Fruit fly (Drosophila melanogaster) whole organism, embryonic: ENCODE measurements around the gene yellow-e3.
A peak's percentile ranks its signal among the peaks of the same experiment; 100 is the strongest.

Experiments used
- Abd-B ChIP-seq: fragments of 200-800 bp; sonication (Bioruptor generic); optimal IDR thresholded peaks from 2 replicates; lab custom pipeline; 2018; ENCODE audit warnings: missing biosample characterization, mild to moderate bottlenecking, missing genetic modification characterization, moderate library complexity
- Aef1 ChIP-seq: fragments of 200-800 bp; sonication (Bioruptor generic); IDR thresholded peaks from 3 replicates; pipeline ENCODE4 v1.3.6; 2022; ENCODE audit warnings: missing biosample characterization, missing genetic modification characterization
- B-H2 ChIP-seq: fragments of 200-800 bp; sonication (Bioruptor generic); optimal IDR thresholded peaks from 2 replicates; lab custom pipeline; 2018; ENCODE audit warnings: missing biosample characterization, mild to moderate bottlenecking, missing genetic modification characterization
- CG10959 ChIP-seq: fragments of 200-800 bp; sonication (Bioruptor generic); IDR thresholded peaks from 2 replicates; pipeline ENCODE4 v1.3.6; 2022; ENCODE audit warnings: missing biosample characterization, missing genetic modification characterization
- CG11695 ChIP-seq: fragments of 200-800 bp; sonication (Bioruptor generic); IDR thresholded peaks from 3 replicates; pipeline ENCODE4 v1.3.6; 2022; ENCODE audit warnings: missing biosample characterization, missing genetic modification characterization
- CG12391 ChIP-seq: fragments of 200-800 bp; sonication (Bioruptor generic); optimal IDR thresholded peaks from 3 replicates; lab custom pipeline; 2018; ENCODE audit warnings: missing biosample characterization, mild to moderate bottlenecking, missing genetic modification characterization, moderate library complexity
- CG12659 ChIP-seq: fragments of 200-800 bp; sonication (Bioruptor generic); optimal IDR thresholded peaks from 3 replicates; lab custom pipeline; 2017; ENCODE audit warnings: mild to moderate bottlenecking, missing biosample characterization, missing genetic modification reagents, missing genetic modification characterization
- CG13287 ChIP-seq: fragments of 200-800 bp; sonication (Bioruptor generic); IDR thresholded peaks from 2 replicates; pipeline ENCODE4 v1.3.6; 2022; ENCODE audit warnings: missing biosample characterization, missing genetic modification characterization; ENCODE audit not compliant: partially characterized antibody
- CG14014 ChIP-seq: fragments of 200-800 bp; sonication (Bioruptor generic); IDR thresholded peaks from 2 replicates; pipeline ENCODE4 v1.3.6; 2022; ENCODE audit warnings: missing biosample characterization, missing genetic modification characterization
- CG14441 ChIP-seq: fragments of 200-800 bp; sonication (Bioruptor generic); IDR thresholded peaks from 2 replicates; pipeline ENCODE4 v1.3.6; 2022; ENCODE audit warnings: missing biosample characterization, missing genetic modification characterization
- CG17568 ChIP-seq: fragments of 200-800 bp; sonication (Bioruptor generic); optimal IDR thresholded peaks from 2 replicates; lab custom pipeline; 2018; ENCODE audit warnings: missing biosample characterization, mild to moderate bottlenecking, missing genetic modification characterization, moderate library complexity
- CG17829 ChIP-seq: fragments of 200-800 bp; optimal IDR thresholded peaks from 2 replicates; lab custom pipeline; 2019; ENCODE audit warnings: missing biosample characterization, mild to moderate bottlenecking, missing genetic modification characterization, moderate library complexity
- CG2116 ChIP-seq: fragments of 200-800 bp; sonication (Bioruptor generic); optimal IDR thresholded peaks from 3 replicates; lab custom pipeline; 2018; ENCODE audit warnings: missing biosample characterization, mild to moderate bottlenecking, missing genetic modification characterization
- CG32532 ChIP-seq: fragments of 200-800 bp; sonication (Bioruptor generic); IDR thresholded peaks from 2 replicates; pipeline ENCODE4 v1.3.6; 2022; ENCODE audit warnings: missing biosample characterization, missing genetic modification characterization
- CG33213 ChIP-seq: fragments of 200-800 bp; sonication (Bioruptor generic); optimal IDR thresholded peaks from 3 replicates; lab custom pipeline; 2016; ENCODE audit warnings: missing biosample characterization, missing genetic modification characterization
- CG33557 ChIP-seq: fragments of 200-800 bp; sonication (Bioruptor generic); optimal IDR thresholded peaks from 2 replicates; lab custom pipeline; 2019; ENCODE audit warnings: missing biosample characterization, mild to moderate bottlenecking, missing genetic modification characterization, moderate library complexity
- CG4328 ChIP-seq: fragments of 200-800 bp; sonication (Bioruptor generic); optimal IDR thresholded peaks from 3 replicates; lab custom pipeline; 2017; ENCODE audit warnings: missing biosample characterization, missing genetic modification reagents, missing genetic modification characterization
- CG7928 ChIP-seq: fragments of 200-800 bp; sonication (Bioruptor generic); optimal IDR thresholded peaks from 2 replicates; lab custom pipeline; 2017; ENCODE audit warnings: missing biosample characterization, mild to moderate bottlenecking, missing genetic modification characterization
- CG8478 ChIP-seq: fragments of >200 bp; optimal IDR thresholded peaks from 2 replicates; lab custom pipeline; 2018
- CG8944 ChIP-seq: fragments of 200-800 bp; sonication (Bioruptor generic); optimal IDR thresholded peaks from 3 replicates; lab custom pipeline; 2016; ENCODE audit warnings: missing biosample characterization, missing genetic modification characterization
- CG9727 ChIP-seq: fragments of 200-800 bp; sonication (Bioruptor generic); optimal IDR thresholded peaks from 3 replicates; lab custom pipeline; 2017; ENCODE audit warnings: missing biosample characterization, mild to moderate bottlenecking, missing genetic modification characterization
- CG9797 ChIP-seq: fragments of 200-800 bp; sonication (Bioruptor generic); optimal IDR thresholded peaks from 3 replicates; lab custom pipeline; 2018; ENCODE audit warnings: missing biosample characterization, mild to moderate bottlenecking, missing genetic modification characterization
- Dbx ChIP-seq: fragments of 200-800 bp; sonication (Bioruptor generic); IDR thresholded peaks from 3 replicates; pipeline ENCODE4 v1.3.6; 2022; ENCODE audit warnings: missing biosample characterization, missing genetic modification characterization
- Fer2 ChIP-seq: fragments of 200-800 bp; sonication (Bioruptor generic); optimal IDR thresholded peaks from 2 replicates; lab custom pipeline; 2018; ENCODE audit warnings: missing biosample characterization, mild to moderate bottlenecking, missing genetic modification characterization, moderate library complexity
- HLHmδ ChIP-seq: fragments of 200-800 bp; sonication (Bioruptor generic); optimal IDR thresholded peaks from 2 replicates; lab custom pipeline; 2018; ENCODE audit warnings: missing biosample characterization, mild to moderate bottlenecking, missing genetic modification characterization, moderate library complexity
- Hr3 ChIP-seq: fragments of 200-800 bp; sonication (Bioruptor generic); optimal IDR thresholded peaks from 3 replicates; lab custom pipeline; 2016; ENCODE audit warnings: missing biosample characterization, missing genetic modification characterization
- Hr39 ChIP-seq: fragments of >200 bp; optimal IDR thresholded peaks from 2 replicates; lab custom pipeline; 2017
- Mes4 ChIP-seq: fragments of 200-800 bp; sonication (Bioruptor generic); optimal IDR thresholded peaks from 2 replicates; lab custom pipeline; 2016; ENCODE audit warnings: missing biosample characterization, missing genetic modification characterization
- Nf-YB ChIP-seq: fragments of 200-800 bp; sonication (Bioruptor generic); optimal IDR thresholded peaks from 3 replicates; lab custom pipeline; 2019; ENCODE audit warnings: missing biosample characterization, mild to moderate bottlenecking, missing genetic modification characterization, moderate library complexity
- Vsx1 ChIP-seq: fragments of 200-800 bp; sonication (Bioruptor generic); optimal IDR thresholded peaks from 2 replicates; lab custom pipeline; 2017; ENCODE audit warnings: missing biosample characterization, mild to moderate bottlenecking, missing genetic modification characterization, missing genetic modification reagents
- ato ChIP-seq: fragments of 200-800 bp; sonication (Bioruptor generic); IDR thresholded peaks from 2 replicates; pipeline ENCODE4 v1.3.6; 2022; ENCODE audit warnings: missing biosample characterization, missing genetic modification characterization; ENCODE audit not compliant: partially characterized antibody
- bab2 ChIP-seq: fragments of 200-800 bp; sonication (Bioruptor generic); optimal IDR thresholded peaks from 2 replicates; lab custom pipeline; 2016; ENCODE audit warnings: missing biosample characterization, missing genetic modification characterization
- cato ChIP-seq: fragments of 200-800 bp; sonication (Bioruptor generic); optimal IDR thresholded peaks from 2 replicates; lab custom pipeline; 2016; ENCODE audit warnings: missing biosample characterization, missing genetic modification characterization, borderline replicate concordance
- ci ChIP-seq: fragments of 200-800 bp; sonication (Bioruptor generic); IDR thresholded peaks from 3 replicates; pipeline ENCODE4 v1.3.6; 2022; ENCODE audit warnings: missing biosample characterization, missing genetic modification characterization
- emc ChIP-seq: fragments of 200-800 bp; sonication (Bioruptor generic); optimal IDR thresholded peaks from 2 replicates; lab custom pipeline; 2016; ENCODE audit warnings: missing biosample characterization, missing genetic modification characterization
- en ChIP-seq: fragments of 200-800 bp; sonication (Bioruptor generic); optimal IDR thresholded peaks from 2 replicates; lab custom pipeline; 2016; ENCODE audit warnings: missing biosample characterization, missing genetic modification characterization
- grau ChIP-seq: fragments of 200-800 bp; optimal IDR thresholded peaks from 3 replicates; lab custom pipeline; 2019; ENCODE audit warnings: missing biosample characterization, mild to moderate bottlenecking, missing genetic modification characterization, moderate library complexity
- her ChIP-seq: fragments of 200-800 bp; sonication (Bioruptor generic); optimal IDR thresholded peaks from 2 replicates; lab custom pipeline; 2016; ENCODE audit warnings: missing biosample characterization, missing genetic modification characterization
- inv ChIP-seq: fragments of 200-800 bp; sonication (Bioruptor generic); IDR thresholded peaks from 2 replicates; pipeline ENCODE4 v1.3.6; 2022; ENCODE audit warnings: missing biosample characterization, missing genetic modification characterization; ENCODE audit not compliant: partially characterized antibody
- klu ChIP-seq: fragments of 200-800 bp; sonication (Bioruptor generic); IDR thresholded peaks from 2 replicates; pipeline ENCODE4 v1.3.6; 2022; ENCODE audit warnings: missing biosample characterization, missing genetic modification characterization
- lab ChIP-seq: fragments of 200-800 bp; sonication (Bioruptor generic); optimal IDR thresholded peaks from 3 replicates; lab custom pipeline; 2017; ENCODE audit warnings: missing biosample characterization, missing genetic modification characterization, mild to moderate bottlenecking, moderate library complexity, missing genetic modification reagents
- oc ChIP-seq: fragments of 200-800 bp; sonication (Bioruptor generic); optimal IDR thresholded peaks from 2 replicates; lab custom pipeline; 2018; ENCODE audit warnings: missing biosample characterization, mild to moderate bottlenecking, missing genetic modification characterization, moderate library complexity
- org-1 ChIP-seq: fragments of 200-800 bp; sonication (Bioruptor generic); optimal IDR thresholded peaks from 2 replicates; lab custom pipeline; 2017; ENCODE audit warnings: missing biosample characterization, missing genetic modification characterization
- otp ChIP-seq: fragments of 200-800 bp; sonication (Bioruptor generic); IDR thresholded peaks from 3 replicates; pipeline ENCODE4, ENCODE4 v1.3.6; 2022; ENCODE audit warnings: missing biosample characterization, missing genetic modification characterization
- peb ChIP-seq: fragments of 200-800 bp; sonication (Bioruptor generic); IDR thresholded peaks from 2 replicates; pipeline ENCODE4 v1.3.6; 2022; ENCODE audit warnings: missing biosample characterization, missing genetic modification characterization
- pho ChIP-seq: fragments of 200-800 bp; sonication (Bioruptor generic); optimal IDR thresholded peaks from 2 replicates; lab custom pipeline; 2016; ENCODE audit warnings: missing biosample characterization, missing genetic modification characterization
- prd ChIP-seq, 3 experiments: fragments of >200 bp in 2 of 3; fragments of 200-800 bp in 1 of 3; sonication (Bioruptor generic) in 1 of 3; optimal IDR thresholded peaks in 2 of 3; IDR thresholded peaks in 1 of 3; 2 replicates in 2 of 3; 3 replicates in 1 of 3; pipeline versions ENCODE4 v1.3.6 to Lab custom; 2017 to 2022; ENCODE audit warnings: missing biosample characterization in 1 of 3, missing genetic modification characterization in 1 of 3
- slou ChIP-seq: fragments of 200-800 bp; sonication (Bioruptor generic); optimal IDR thresholded peaks from 3 replicates; lab custom pipeline; 2016; ENCODE audit warnings: missing biosample characterization, missing genetic modification characterization
- tap ChIP-seq: fragments of 200-800 bp; optimal IDR thresholded peaks from 3 replicates; lab custom pipeline; 2019; ENCODE audit warnings: missing biosample characterization, mild to moderate bottlenecking, missing genetic modification characterization, moderate library complexity
- tna ChIP-seq: fragments of 200-800 bp; sonication (Bioruptor generic); IDR thresholded peaks from 2 replicates; pipeline ENCODE4 v1.3.6; 2022; ENCODE audit warnings: missing biosample characterization, missing genetic modification characterization; ENCODE audit not compliant: partially characterized antibody
- trh ChIP-seq: fragments of 200-800 bp; sonication (Bioruptor generic); optimal IDR thresholded peaks from 2 replicates; lab custom pipeline; 2016; ENCODE audit warnings: missing biosample characterization, missing genetic modification characterization

The yellow-e3 gene

dm6 chr3R:13433623-13434022 is 29.0 kb upstream of the yellow-e3 start (continued):
- TF ChIP-seq klu (peak; percentile 35; the same call in 1 of the 2 replicates), CG12391 (tag; lab: Kevin White, UChicago) (peak; percentile 92), CG10959 (GFP tag; lab: Robert Waterston, UW) (no peak), Dbx (GFP tag; lab: Robert Waterston, UW) (no peak), Hr3 (GFP tag; lab: Kevin White, UChicago) (peak; percentile 66), CG7928 (no peak), otp (GFP tag; lab: Robert Waterston, UW) (peak; percentile 81), en (GFP tag; lab: Kevin White, UChicago) (peak; percentile 48), Aef1 (GFP tag; lab: Robert Waterston, UW) (peak; percentile 11; the same call in 1 of the 3 replicates), CG12659 (GFP tag; lab: Kevin White, UChicago) (peak; percentile 87), inv (GFP tag; lab: Robert Waterston, UW) (no peak), CG2116 (peak; percentile 66), ato (GFP tag; lab: Robert Waterston, UW) (no peak), CG9797 (GFP tag; lab: Kevin White, UChicago) (no peak), prd (optimal IDR thresholded peaks at IDR 0.05; lab: Kevin White, UChicago) (no peak), prd (GFP tag; IDR thresholded peaks at IDR 0.05; lab: Robert Waterston, UW) (peak; percentile 62), emc (GFP tag; lab: Kevin White, UChicago) (no peak), CG33557 (GFP tag; lab: Kevin White, UChicago) (peak; percentile 91), CG11695 (GFP tag; lab: Robert Waterston, UW) (peak; percentile 86), Nf-YB (GFP tag; lab: Kevin White, UChicago) (peak; percentile 81), CG17829 (tag; lab: Kevin White, UChicago) (peak; percentile 87), CG8944 (GFP tag; lab: Kevin White, UChicago) (peak; percentile 24), CG13287 (GFP tag; lab: Robert Waterston, UW) (no peak), CG9727 (peak; percentile 63), trh (peak; percentile 60), slou (peak; percentile 13), oc (tag; lab: Kevin White, UChicago) (peak; percentile 87), peb (GFP tag; lab: Robert Waterston, UW) (no peak), tap (tag; lab: Kevin White, UChicago) (peak; percentile 87), CG17568 (GFP tag; lab: Kevin White, UChicago) (peak; percentile 97), B-H2 (GFP tag; lab: Kevin White, UChicago) (peak; percentile 21), CG33213 (no peak), Hr39 (lab: Kevin White, UChicago) (no peak), bab2 (GFP tag; lab: Kevin White, UChicago) (peak; percentile 26), her (GFP tag; lab: Kevin White, UChicago) (peak; percentile 5), Abd-B (GFP tag; lab: Kevin White, UChicago) (peak; percentile 65), pho (GFP tag; lab: Kevin White, UChicago) (peak; percentile 57), CG14014 (GFP tag; lab: Robert Waterston, UW) (peak; percentile 86), lab (GFP tag; lab: Kevin White, UChicago) (peak; percentile 82), Vsx1 (peak; percentile 75), org-1 (GFP tag; lab: Kevin White, UChicago) (peak; percentile 81), Fer2 (peak; percentile 42), grau (peak; percentile 91), cato (GFP tag; lab: Kevin White, UChicago) (peak; percentile 63), tna (GFP tag; lab: Robert Waterston, UW) (no peak), CG8478 (lab: Kevin White, UChicago) (no peak), CG32532 (GFP tag; lab: Robert Waterston, UW) (peak; percentile 75), CG14441 (GFP tag; lab: Robert Waterston, UW) (peak; percentile 83), CG4328 (GFP tag; lab: Kevin White, UChicago) (peak; percentile 16), HLHmδ (GFP tag; lab: Kevin White, UChicago) (no peak), Mes4 (GFP tag; lab: Kevin White, UChicago) (peak; percentile 59), ci (peak; percentile 91)
